Fruit fly (Drosophila melanogaster) whole organism, adult: ENCODE results near the gene Papss.

Source experiments
- CG11617 ChIP-seq: fragments of 200-800 bp; sonication (Bioruptor generic); optimal IDR thresholded peaks from 2 replicates; lab custom pipeline; 2017; ENCODE audit warnings: mild to moderate bottlenecking, missing biosample characterization, missing genetic modification reagents, missing genetic modification characterization
- CG5204 ChIP-seq: fragments of 200-800 bp; sonication (Bioruptor generic); optimal IDR thresholded peaks from 2 replicates; lab custom pipeline; 2016; ENCODE audit warnings: missing biosample characterization, missing genetic modification characterization
- Mnt ChIP-seq: fragments of 200-800 bp; sonication (Bioruptor generic); optimal IDR thresholded peaks from 2 replicates; lab custom pipeline; 2016; ENCODE audit warnings: missing biosample characterization, mild to moderate bottlenecking, missing genetic modification characterization
- bab1 ChIP-seq: fragments of 200-800 bp; sonication (Bioruptor generic); optimal IDR thresholded peaks from 3 replicates; lab custom pipeline; 2019; ENCODE audit warnings: missing biosample characterization, mild to moderate bottlenecking, missing genetic modification characterization, moderate library complexity
- kay ChIP-seq: fragments of 200-800 bp; sonication (Bioruptor generic); peaks from one replicate; lab custom pipeline; 2016; ENCODE audit warnings: missing biosample characterization, missing genetic modification characterization, borderline replicate concordance
- pad ChIP-seq: fragments of 200-800 bp; sonication (Bioruptor generic); optimal IDR thresholded peaks from 3 replicates; lab custom pipeline; 2017; ENCODE audit warnings: missing biosample characterization, missing genetic modification characterization, mild to moderate bottlenecking, moderate library complexity, missing genetic modification reagents
- tj ChIP-seq: fragments of 200-800 bp; sonication (Bioruptor generic); optimal IDR thresholded peaks from 3 replicates; lab custom pipeline; 2017; ENCODE audit warnings: missing biosample characterization, mild to moderate bottlenecking, missing genetic modification characterization, moderate library complexity

dm6 chr3L:19801105-19801504 lies 44.0 kb upstream of the Papss start, which contains the start of gene CG14102:
- TF ChIP-seq tj (GFP tag; lab: Kevin White, UChicago), result no peak
- TF ChIP-seq pad (GFP tag; lab: Kevin White, UChicago), result no peak
- TF ChIP-seq CG5204 (GFP tag; lab: Kevin White, UChicago), result no peak
- no peak for TF ChIP-seq CG11617 (GFP tag; lab: Kevin White, UChicago)
- no peak for TF ChIP-seq kay (GFP tag; lab: Kevin White, UChicago)
- no peak for TF ChIP-seq bab1 (GFP tag; lab: Kevin White, UChicago)
- no peak for TF ChIP-seq Mnt (GFP tag; lab: Kevin White, UChicago)
